Worm (Caenorhabditis elegans) whole organism, L2 larva: ENCODE results near the gene clec-48.
"Not testable (repeated sequence)": the region's sequence is repeated elsewhere in the genome, so short reads cannot be mapped to it uniquely, and the experiment has no call there.

ENCODE experiments used
- ama-1 ChIP-seq: fragments of 150-350 bp; optimal IDR thresholded peaks from 2 replicates; lab custom pipeline; 2018; ENCODE audit warnings: inconsistent platforms
- ceh-16 ChIP-seq: fragments of 150-350 bp; optimal IDR thresholded peaks from 2 replicates; lab custom pipeline; 2014; ENCODE audit warnings: missing biosample characterization, missing genetic modification characterization
- egl-27 ChIP-seq: sonication (generic microtip); optimal IDR thresholded peaks from 3 replicates; lab custom pipeline; 2017; ENCODE audit warnings: missing biosample characterization, missing genetic modification reagents, missing genetic modification characterization
- lin-13 ChIP-seq: fragments of 150-350 bp; optimal IDR thresholded peaks from 2 replicates; lab custom pipeline; 2014; ENCODE audit warnings: missing biosample characterization, missing genetic modification reagents, missing genetic modification characterization
- lsy-2 ChIP-seq, 2 experiments: fragments of 150-350 bp in 1 of 2; sonication (generic microtip) in 1 of 2; optimal IDR thresholded peaks; 2 replicates each; lab custom pipeline; 2014 to 2017; ENCODE audit warnings: missing biosample characterization in 2 of 2, missing genetic modification characterization in 2 of 2
- nhr-11 ChIP-seq: fragments of 150-350 bp; optimal IDR thresholded peaks from 2 replicates; lab custom pipeline; 2014; ENCODE audit warnings: missing biosample characterization, missing genetic modification characterization
- nhr-237 ChIP-seq: fragments of 150-350 bp; optimal IDR thresholded peaks from 2 replicates; lab custom pipeline; 2014; ENCODE audit warnings: missing biosample characterization, missing genetic modification characterization
- nhr-25 ChIP-seq: fragments of 150-350 bp; sonication (generic microtip); optimal IDR thresholded peaks from 3 replicates; lab custom pipeline; 2014; ENCODE audit warnings: missing biosample characterization, missing genetic modification characterization
- skn-1 ChIP-seq: sonication (generic microtip); optimal IDR thresholded peaks from 2 replicates; lab custom pipeline; 2017; ENCODE audit warnings: missing biosample characterization, missing genetic modification characterization
- snpc-4 ChIP-seq: fragments of 150-350 bp; optimal IDR thresholded peaks from 2 replicates; lab custom pipeline; 2014; ENCODE audit warnings: missing biosample characterization, missing genetic modification characterization
- unc-62 ChIP-seq: fragments of 150-350 bp; optimal IDR thresholded peaks from 2 replicates; lab custom pipeline; 2014; ENCODE audit warnings: missing biosample characterization, missing genetic modification reagents, missing genetic modification characterization
- ztf-11 ChIP-seq: sonication (generic microtip); optimal IDR thresholded peaks from 2 replicates; lab custom pipeline; 2017; ENCODE audit warnings: missing biosample characterization, missing genetic modification characterization

ce11 chrV:18115054-18115453 is 42.8 kb upstream of the clec-48 start:
- TF ChIP-seq nhr-25 (tag; lab: Kevin White, UChicago); ceh-16; unc-62 (GFP tag; lab: Kevin White, UChicago); snpc-4; skn-1 (tag; lab: Kevin White, UChicago); lsy-2 (tag; optimal IDR thresholded peaks at IDR 0.05; lab: Kevin White, UChicago); egl-27; ztf-11 (tag; lab: Kevin White, UChicago); ama-1 (lab: Kevin White, UChicago); lin-13 (GFP tag; lab: Kevin White, UChicago); nhr-237 (tag; lab: Kevin White, UChicago); nhr-11 (tag; lab: Kevin White, UChicago): not testable (repeated sequence)
